Worm (Caenorhabditis elegans) whole organism, mixed stage, embryonic: ENCODE results near the gene set-30.

Experiments
- ceh-39 ChIP-seq: fragments of 150-350 bp; optimal IDR thresholded peaks from 2 replicates; lab custom pipeline; 2014; ENCODE audit warnings: missing biosample characterization, missing genetic modification characterization
- ceh-43 ChIP-seq: fragments of 200-800 bp; sonication (Bioruptor generic); optimal IDR thresholded peaks from 2 replicates; lab custom pipeline; 2018; ENCODE audit warnings: mild to moderate bottlenecking, missing genetic modification characterization, moderate library complexity, missing compliant biosample characterization
- elt-3 ChIP-seq: fragments of 150-350 bp; optimal IDR thresholded peaks from 2 replicates; lab custom pipeline; 2014; ENCODE audit warnings: missing biosample characterization, missing genetic modification characterization
- nhr-2 ChIP-seq: fragments of 150-350 bp; optimal IDR thresholded peaks from 2 replicates; lab custom pipeline; 2014; ENCODE audit warnings: missing biosample characterization, missing genetic modification characterization
- nhr-76 ChIP-seq: sonication (generic microtip); optimal IDR thresholded peaks from 2 replicates; lab custom pipeline; 2017; ENCODE audit warnings: missing biosample characterization, missing genetic modification characterization
- pha-4 ChIP-seq: fragments of 150-350 bp; optimal IDR thresholded peaks from 2 replicates; lab custom pipeline; 2018; ENCODE audit warnings: missing biosample characterization, missing genetic modification reagents, missing genetic modification characterization

ce11 chrX:4982009-4982625, 17.0 kb upstream of the set-30 start:
- TF ChIP-seq nhr-2 (no peak), nhr-76 (tag; lab: Kevin White, UChicago) (no peak), pha-4 (tag; lab: Kevin White, UChicago) (no peak), ceh-43 (GFP tag; lab: Kevin White, UChicago) (no peak), elt-3 (tag; lab: Kevin White, UChicago) (no peak), ceh-39 (tag; lab: Kevin White, UChicago) (no peak)
